Worm (Caenorhabditis elegans) whole organism, young adult: ENCODE results near the gene F01D5.8.
A peak's percentile ranks its signal among the peaks of the same experiment; 100 is the strongest.

ENCODE experiments used
- B0019.2 ChIP-seq: fragments of 200-800 bp; sonication (Bioruptor generic); conservative IDR thresholded peaks from 2 replicates; pipeline ENCODE4 v1.3.6; 2022; ENCODE audit warnings: missing genetic modification reagents, missing genetic modification characterization, missing compliant biosample characterization
- B0035.1 ChIP-seq: sonication (generic microtip); optimal IDR thresholded peaks from 2 replicates; lab custom pipeline; 2016; ENCODE audit warnings: missing genetic modification characterization, mild to moderate bottlenecking, missing compliant biosample characterization, missing genotype, missing genetic modification reagents
- B0261.1 ChIP-seq: sonication (generic microtip); optimal IDR thresholded peaks from 2 replicates; lab custom pipeline; 2016; ENCODE audit warnings: mild to moderate bottlenecking, missing genetic modification characterization, moderate library complexity, missing compliant biosample characterization
- C17E4.6 ChIP-seq: fragments of 200-800 bp; sonication (Bioruptor generic); IDR thresholded peaks from 2 replicates; pipeline ENCODE4 v1.3.6; 2022; ENCODE audit warnings: missing genetic modification reagents, missing genetic modification characterization, missing compliant biosample characterization
- D2030.7 ChIP-seq: fragments of 200-800 bp; sonication (Bioruptor generic); IDR thresholded peaks from 2 replicates; pipeline ENCODE4 v1.3.6; 2022; ENCODE audit warnings: missing genetic modification reagents, missing genetic modification characterization, missing compliant biosample characterization
- F37B4.10 ChIP-seq: fragments of 200-800 bp; sonication (Bioruptor generic); IDR thresholded peaks from 2 replicates; pipeline ENCODE4 v1.3.6; 2022; ENCODE audit warnings: missing genetic modification characterization, missing compliant biosample characterization
- F39B2.1 ChIP-seq: fragments of 200-800 bp; sonication (Bioruptor generic); IDR thresholded peaks from 2 replicates; pipeline ENCODE4 v1.3.6; 2022; ENCODE audit warnings: missing genetic modification reagents, missing genetic modification characterization, missing compliant biosample characterization
- F49E8.2 ChIP-seq: sonication (generic microtip); optimal IDR thresholded peaks from 3 replicates; lab custom pipeline; 2017; ENCODE audit warnings: missing genetic modification characterization, mild to moderate bottlenecking, missing compliant biosample characterization, antibody characterized with exemption, moderate library complexity; ENCODE audit not compliant: insufficient read depth
- F52B5.7 ChIP-seq: sonication (generic microtip); optimal IDR thresholded peaks from 2 replicates; lab custom pipeline; 2016; ENCODE audit warnings: mild to moderate bottlenecking, missing genetic modification characterization, missing compliant biosample characterization
- F57C9.4 ChIP-seq: sonication (generic microtip); optimal IDR thresholded peaks from 2 replicates; lab custom pipeline; 2017; ENCODE audit warnings: mild to moderate bottlenecking, missing genetic modification characterization, missing compliant biosample characterization
- T07F8.4 ChIP-seq: sonication (generic microtip); optimal IDR thresholded peaks from 2 replicates; lab custom pipeline; 2016; ENCODE audit warnings: mild to moderate bottlenecking, missing genetic modification characterization, moderate library complexity, missing compliant biosample characterization
- T26A5.8 ChIP-seq: sonication (generic microtip); optimal IDR thresholded peaks from 2 replicates; lab custom pipeline; 2016; ENCODE audit warnings: missing genetic modification characterization, missing compliant biosample characterization
- Y53F4B.3 ChIP-seq: fragments of 200-800 bp; sonication (Bioruptor generic); IDR thresholded peaks from 2 replicates; pipeline ENCODE4 v1.3.6; 2022; ENCODE audit warnings: missing genetic modification reagents, missing genetic modification characterization, missing compliant biosample characterization
- Y53G8AR.9 ChIP-seq: fragments of 200-800 bp; sonication (Bioruptor generic); conservative IDR thresholded peaks from 2 replicates; pipeline ENCODE4 v1.3.6; 2022; ENCODE audit warnings: missing genetic modification reagents, missing genetic modification characterization, missing compliant biosample characterization
- ZK185.1 ChIP-seq: sonication (generic microtip); optimal IDR thresholded peaks from 2 replicates; lab custom pipeline; 2016; ENCODE audit warnings: mild to moderate bottlenecking, missing genetic modification characterization, missing compliant biosample characterization; ENCODE audit not compliant: poor library complexity, severe bottlenecking
- aptf-2 ChIP-seq: fragments of 200-800 bp; sonication (Bioruptor generic); conservative IDR thresholded peaks from 2 replicates; pipeline ENCODE4 v1.3.6; 2022; ENCODE audit warnings: missing genetic modification reagents, missing genetic modification characterization, missing compliant biosample characterization
- atf-7 ChIP-seq: sonication (generic microtip); optimal IDR thresholded peaks from 2 replicates; lab custom pipeline; 2017; ENCODE audit warnings: mild to moderate bottlenecking, missing genetic modification characterization, missing compliant biosample characterization
- athp-1 ChIP-seq: sonication (generic microtip); optimal IDR thresholded peaks from 2 replicates; lab custom pipeline; 2017; ENCODE audit warnings: mild to moderate bottlenecking, missing genetic modification characterization, missing compliant biosample characterization
- bed-1 ChIP-seq: fragments of 200-800 bp; sonication (Bioruptor generic); IDR thresholded peaks from 2 replicates; pipeline ENCODE4 v1.3.6; 2022; ENCODE audit warnings: missing genetic modification reagents, missing genetic modification characterization, missing compliant biosample characterization
- cebp-1 ChIP-seq, 2 experiments: fragments of 200-800 bp in 1 of 2; sonication (Bioruptor generic) in 1 of 2; sonication (generic microtip) in 1 of 2; IDR thresholded peaks in 1 of 2; optimal IDR thresholded peaks in 1 of 2; 2 replicates each; pipeline versions ENCODE4 v1.3.6 to Lab custom; 2017 to 2022; ENCODE audit warnings: missing compliant biosample characterization in 2 of 2, missing genetic modification characterization in 2 of 2, mild to moderate bottlenecking in 1 of 2, missing genetic modification reagents in 1 of 2, moderate library complexity in 1 of 2
- chd-7 ChIP-seq: sonication (generic microtip); optimal IDR thresholded peaks from 2 replicates; lab custom pipeline; 2016; ENCODE audit warnings: mild to moderate bottlenecking, missing genetic modification characterization, moderate library complexity, missing compliant biosample characterization
- dpl-1 ChIP-seq: fragments of 150-350 bp; optimal IDR thresholded peaks from 2 replicates; lab custom pipeline; 2014; ENCODE audit warnings: missing biosample characterization, missing genetic modification reagents, missing genetic modification characterization
- egl-18 ChIP-seq: fragments of 200-800 bp; sonication (Bioruptor generic); IDR thresholded peaks from 2 replicates; pipeline ENCODE4 v1.3.6; 2022; ENCODE audit warnings: missing genetic modification reagents, missing genetic modification characterization, missing compliant biosample characterization
- ets-4 ChIP-seq: fragments of 200-800 bp; sonication (Bioruptor generic); optimal IDR thresholded peaks from 2 replicates; lab custom pipeline; 2018; ENCODE audit warnings: mild to moderate bottlenecking, missing genetic modification characterization, missing compliant biosample characterization
- fkh-3 ChIP-seq: sonication (generic microtip); optimal IDR thresholded peaks from 2 replicates; lab custom pipeline; 2016; ENCODE audit warnings: mild to moderate bottlenecking, missing genetic modification characterization, missing compliant biosample characterization
- hlh-12 ChIP-seq: sonication (generic microtip); optimal IDR thresholded peaks from 2 replicates; lab custom pipeline; 2016; ENCODE audit warnings: missing genetic modification characterization, missing compliant biosample characterization
- hlh-26 ChIP-seq: fragments of 200-800 bp; sonication (Bioruptor generic); conservative IDR thresholded peaks from 2 replicates; pipeline ENCODE4 v1.3.6; 2022; ENCODE audit warnings: missing genetic modification reagents, missing genetic modification characterization, missing compliant biosample characterization
- hmg-20 ChIP-seq: fragments of 200-800 bp; sonication (Bioruptor generic); IDR thresholded peaks from 2 replicates; pipeline ENCODE4 v1.3.6; 2022; ENCODE audit warnings: missing genetic modification reagents, missing genetic modification characterization, missing compliant biosample characterization
- hsf-1 ChIP-seq: fragments of 200-800 bp; sonication (Bioruptor generic); IDR thresholded peaks from 2 replicates; pipeline ENCODE4 v1.3.6; 2022; ENCODE audit warnings: missing genetic modification reagents, missing genetic modification characterization, missing compliant biosample characterization
- let-607 ChIP-seq, 2 experiments: fragments of 200-800 bp in 1 of 2; sonication (Bioruptor generic) in 1 of 2; sonication (generic microtip) in 1 of 2; optimal IDR thresholded peaks; 2 replicates each; lab custom pipeline; 2016 to 2018; ENCODE audit warnings: mild to moderate bottlenecking in 2 of 2, missing compliant biosample characterization in 2 of 2, missing genetic modification characterization in 2 of 2, moderate library complexity in 2 of 2, missing genotype in 1 of 2
- lin-26 ChIP-seq: fragments of 200-800 bp; sonication (Bioruptor generic); IDR thresholded peaks from 2 replicates; pipeline ENCODE4 v1.3.6; 2022; ENCODE audit warnings: missing genetic modification reagents, missing genetic modification characterization, missing compliant biosample characterization
- lin-35 ChIP-seq, 3 experiments: fragments of 150-350 bp in 2 of 3; sonication (generic microtip) in 1 of 3; optimal IDR thresholded peaks; 2 replicates each; lab custom pipeline; 2014 to 2018; ENCODE audit warnings: missing biosample characterization in 3 of 3, missing genetic modification characterization in 3 of 3, missing genetic modification reagents in 3 of 3
- lin-40 ChIP-seq: sonication (generic microtip); optimal IDR thresholded peaks from 2 replicates; lab custom pipeline; 2016; ENCODE audit warnings: missing genetic modification characterization, mild to moderate bottlenecking, missing compliant biosample characterization, missing genotype, missing genetic modification reagents
- mel-28 ChIP-seq: sonication (generic microtip); optimal IDR thresholded peaks from 2 replicates; lab custom pipeline; 2016; ENCODE audit warnings: borderline replicate concordance, mild to moderate bottlenecking, missing genetic modification characterization, missing compliant biosample characterization
- mxl-1 ChIP-seq: sonication (generic microtip); optimal IDR thresholded peaks from 2 replicates; lab custom pipeline; 2016; ENCODE audit warnings: missing genetic modification characterization, missing compliant biosample characterization
- nhr-179 ChIP-seq: sonication (generic microtip); optimal IDR thresholded peaks from 2 replicates; lab custom pipeline; 2016; ENCODE audit warnings: mild to moderate bottlenecking, missing genetic modification characterization, missing compliant biosample characterization
- nhr-80 ChIP-seq: sonication (generic microtip); optimal IDR thresholded peaks from 2 replicates; lab custom pipeline; 2016; ENCODE audit warnings: missing genetic modification characterization, missing compliant biosample characterization
- rcor-1 ChIP-seq: fragments of 200-800 bp; sonication (Bioruptor generic); IDR thresholded peaks from 2 replicates; pipeline ENCODE4 v1.3.6; 2022; ENCODE audit warnings: missing genetic modification reagents, missing genetic modification characterization, missing compliant biosample characterization
- snpc-1.3 ChIP-seq: sonication (generic microtip); optimal IDR thresholded peaks from 2 replicates; lab custom pipeline; 2017; ENCODE audit warnings: missing genetic modification characterization, mild to moderate bottlenecking, missing compliant biosample characterization, antibody characterized with exemption, moderate library complexity, missing genotype, missing genetic modification reagents; ENCODE audit not compliant: insufficient read depth
- snpc-4 ChIP-seq, 5 experiments: fragments of 150-350 bp in 1 of 5; sonication (generic microtip) in 4 of 5; optimal IDR thresholded peaks; 2 replicates each; lab custom pipeline; 2014 to 2018; ENCODE audit warnings: missing genetic modification characterization in 5 of 5, missing biosample characterization in 3 of 5, antibody characterized with exemption in 2 of 5, mild to moderate bottlenecking in 2 of 5, missing compliant biosample characterization in 2 of 5, missing genotype in 2 of 5, moderate library complexity in 2 of 5, missing genetic modification reagents in 1 of 5
- tlf-1 ChIP-seq: fragments of 200-800 bp; sonication (Bioruptor generic); optimal IDR thresholded peaks from 2 replicates; lab custom pipeline; 2018; ENCODE audit warnings: mild to moderate bottlenecking, missing genetic modification characterization, missing compliant biosample characterization
- zfh-2 ChIP-seq: fragments of 200-800 bp; sonication (Bioruptor generic); conservative IDR thresholded peaks from 2 replicates; pipeline ENCODE4 v1.3.6; 2022; ENCODE audit warnings: missing genetic modification reagents, missing genetic modification characterization, missing compliant biosample characterization
- ztf-18 ChIP-seq: sonication (generic microtip); optimal IDR thresholded peaks from 2 replicates; lab custom pipeline; 2016; ENCODE audit warnings: missing genotype, mild to moderate bottlenecking, missing genetic modification characterization, missing compliant biosample characterization
- ztf-26 ChIP-seq: sonication (generic microtip); optimal IDR thresholded peaks from 2 replicates; lab custom pipeline; 2017; ENCODE audit warnings: missing genetic modification characterization, missing compliant biosample characterization
- ztf-6 ChIP-seq: fragments of 200-800 bp; sonication (Bioruptor generic); IDR thresholded peaks from 2 replicates; pipeline ENCODE4 v1.3.6; 2022; ENCODE audit warnings: missing genetic modification reagents, missing genetic modification characterization, missing compliant biosample characterization

The F01D5.8 gene

ce11 chrII:14040204-14040842 is 29.8 kb downstream of the F01D5.8 start (continued):
- TF ChIP-seq B0035.1 (tag; lab: Kevin White, UChicago) (peak; percentile 80), snpc-1.3 (tag; lab: Kevin White, UChicago) (no peak), cebp-1 (GFP tag; IDR thresholded peaks at IDR 0.05; lab: Robert Waterston, UW) (peak; percentile 65; the same call in 1 of the 2 replicates), cebp-1 (tag; optimal IDR thresholded peaks at IDR 0.05; lab: Kevin White, UChicago) (peak; percentile 94), bed-1 (GFP tag; lab: Robert Waterston, UW) (0 out of 2 replicates have a peak, but pooled peaks have one; percentile 7), egl-18 (GFP tag; lab: Robert Waterston, UW) (0 out of 2 replicates have a peak, but pooled peaks have one; percentile 74), F39B2.1 (GFP tag; lab: Robert Waterston, UW) (no peak), chd-7 (peak; percentile 96), F49E8.2 (tag; lab: Kevin White, UChicago) (no peak), Y53F4B.3 (GFP tag; lab: Robert Waterston, UW) (no peak), zfh-2 (GFP tag; lab: Robert Waterston, UW) (peak; percentile 99), T26A5.8 (no peak), B0261.1 (peak; percentile 17), ets-4 (GFP tag; lab: Kevin White, UChicago) (no peak), D2030.7 (GFP tag; lab: Robert Waterston, UW) (no peak), F52B5.7 (tag; lab: Kevin White, UChicago) (no peak), hlh-26 (no peak), Y53G8AR.9 (peak; percentile 71), C17E4.6 (GFP tag; lab: Robert Waterston, UW) (0 out of 2 replicates have a peak, but pooled peaks have one; percentile 38), lin-40 (peak; percentile 95), ztf-6 (GFP tag; lab: Robert Waterston, UW) (no peak), ZK185.1 (tag; lab: Kevin White, UChicago) (peak; percentile 50), athp-1 (tag; lab: Kevin White, UChicago) (peak; percentile 17), lin-26 (GFP tag; lab: Robert Waterston, UW) (peak; percentile 82), mxl-1 (no peak), nhr-179 (tag; lab: Kevin White, UChicago) (no peak), ztf-26 (peak; percentile 92), atf-7 (tag; lab: Kevin White, UChicago) (peak; percentile 97), fkh-3 (tag; lab: Kevin White, UChicago) (no peak), F37B4.10 (GFP tag; lab: Robert Waterston, UW) (no peak), dpl-1 (GFP tag; lab: Kevin White, UChicago) (no peak), ztf-18 (tag; lab: Kevin White, UChicago) (peak; percentile 70), hlh-12 (tag; lab: Kevin White, UChicago) (no peak), aptf-2 (GFP tag; lab: Robert Waterston, UW) (no peak), let-607 (tag; optimal IDR thresholded peaks at IDR 0.05; lab: Kevin White, UChicago) (peak; percentile 17 to 81), tlf-1 (GFP tag; lab: Kevin White, UChicago) (peak; percentile 14), snpc-4 (GFP tag; optimal IDR thresholded peaks at IDR 0.05; lab: Kevin White, UChicago) (peak; percentile 25), snpc-4 (tag; optimal IDR thresholded peaks at IDR 0.05; lab: Kevin White, UChicago) (peak in 3 of 4 experiments; percentile 71 to 87 (median 85)), hmg-20 (GFP tag; lab: Robert Waterston, UW) (no peak), rcor-1 (0 out of 2 replicates have a peak, but pooled peaks have one; percentile 9), mel-28 (tag; lab: Kevin White, UChicago) (peak; percentile 17), F57C9.4 (tag; lab: Kevin White, UChicago) (peak; percentile 47), T07F8.4 (tag; lab: Kevin White, UChicago) (peak; percentile 33), nhr-80 (tag; lab: Kevin White, UChicago) (peak; percentile 99), lin-35 (GFP tag; optimal IDR thresholded peaks at IDR 0.05; lab: Kevin White, UChicago) (peak in 1 of 3 experiments; percentile 63), B0019.2 (GFP tag; lab: Robert Waterston, UW) (no peak), hsf-1 (GFP tag; lab: Robert Waterston, UW) (0 out of 2 replicates have a peak, but pooled peaks have one; percentile 22)
